Fruit fly (Drosophila melanogaster): ENCODE data around the gene Abcd3.

The Abcd3 gene

dm6 chrX:19784875-19785274, 34.3 kb downstream of the Abcd3 start (continued):
- TF ChIP-seq CG3281 (GFP tag; optimal IDR thresholded peaks at IDR 0.05) (no peak), exex (tag; optimal IDR thresholded peaks at IDR 0.05) (no peak), CG12299 (tag; optimal IDR thresholded peaks at IDR 0.05) (no peak), D (optimal IDR thresholded peaks at IDR 0.05) (no peak), D (GFP tag; optimal IDR thresholded peaks at IDR 0.05) (peak; percentile 28), CG9215 (GFP tag; IDR thresholded peaks at IDR 0.05) (no peak), ham (GFP tag; IDR thresholded peaks at IDR 0.05) (no peak), Tbp (GFP tag; optimal IDR thresholded peaks at IDR 0.05) (no peak), D19B (GFP tag; optimal IDR thresholded peaks at IDR 0.05) (peak; percentile 72), CG8765 (GFP tag; IDR thresholded peaks at IDR 0.05) (no peak), CG2875 (GFP tag; optimal IDR thresholded peaks at IDR 0.05) (no peak), CG15269 (tag; optimal IDR thresholded peaks at IDR 0.05) (peak; percentile 2), B-H1 (GFP tag; IDR thresholded peaks at IDR 0.05) (no peak), CG15696 (tag; optimal IDR thresholded peaks at IDR 0.05) (no peak), CG13624 (GFP tag; optimal IDR thresholded peaks at IDR 0.05) (no peak), CG11247 (GFP tag; IDR thresholded peaks at IDR 0.05) (no peak), CG12744 (GFP tag; optimal IDR thresholded peaks at IDR 0.05) (no peak), knrl (GFP tag; IDR thresholded peaks at IDR 0.05; ENCODE audit: partially characterized antibody) (no peak), sob (GFP tag; IDR thresholded peaks at IDR 0.05) (no peak), lab (GFP tag; optimal IDR thresholded peaks at IDR 0.05) (no peak), grau (tag; optimal IDR thresholded peaks at IDR 0.05) (peak; percentile 22), chif (GFP tag; optimal IDR thresholded peaks at IDR 0.05) (peak; percentile 15 to 37), tna (GFP tag; IDR thresholded peaks at IDR 0.05; ENCODE audit: partially characterized antibody) (no peak), Trl (optimal IDR thresholded peaks at IDR 0.05) (no peak), Trl (GFP tag; optimal IDR thresholded peaks at IDR 0.05) (no peak), Asciz (GFP tag; optimal IDR thresholded peaks at IDR 0.05) (no peak), cato (GFP tag; optimal IDR thresholded peaks at IDR 0.05; ENCODE audit: borderline replicate concordance) (no peak), zen (tag; optimal IDR thresholded peaks at IDR 0.05) (peak; percentile 23), CG7839 (tag; optimal IDR thresholded peaks at IDR 0.05) (peak; percentile 55), CG10209 (GFP tag; optimal IDR thresholded peaks at IDR 0.05) (no peak), CG11398 (GFP tag; optimal IDR thresholded peaks at IDR 0.05) (no peak), Gsc (GFP tag; IDR thresholded peaks at IDR 0.05) (no peak), CrebB (tag; optimal IDR thresholded peaks at IDR 0.05) (no peak), CTCF (GFP tag; optimal IDR thresholded peaks at IDR 0.05) (no peak), dimm (GFP tag; IDR thresholded peaks at IDR 0.05) (no peak), br (optimal IDR thresholded peaks at IDR 0.05) (no peak), CG12942 (GFP tag; optimal IDR thresholded peaks at IDR 0.05) (no peak), fd96Cb (tag; optimal IDR thresholded peaks at IDR 0.05) (peak; percentile 29), tio (GFP tag; optimal IDR thresholded peaks at IDR 0.05) (no peak), CG17568 (GFP tag; optimal IDR thresholded peaks at IDR 0.05) (no peak), seq (GFP tag; IDR thresholded peaks at IDR 0.05) (no peak), zf30C (GFP tag; optimal IDR thresholded peaks at IDR 0.05) (no peak), CG34224 (GFP tag; IDR thresholded peaks at IDR 0.05; ENCODE audit: partially characterized antibody) (no peak), ssp (GFP tag; IDR thresholded peaks at IDR 0.05) (no peak), odd (GFP tag; optimal IDR thresholded peaks at IDR 0.05) (no peak), CkIIα-i1 (GFP tag; IDR thresholded peaks at IDR 0.05) (no peak), org-1 (GFP tag; optimal IDR thresholded peaks at IDR 0.05) (no peak), CG11504 (tag; optimal IDR thresholded peaks at IDR 0.05) (peak; percentile 56), Dp (GFP tag; optimal IDR thresholded peaks at IDR 0.05) (no peak), CG18011 (GFP tag; optimal IDR thresholded peaks at IDR 0.05) (no peak), CG8281 (tag; optimal IDR thresholded peaks at IDR 0.05) (no peak), hth (optimal IDR thresholded peaks at IDR 0.05) (no peak), MESR4 (GFP tag; optimal IDR thresholded peaks at IDR 0.05) (no peak)
